Worm (Caenorhabditis elegans): ENCODE data around the gene Y55F3AR.2.

- TF ChIP-seq T22C8.4 (GFP tag; IDR thresholded peaks at IDR 0.05): no peak
- TF ChIP-seq cog-1 (tag; optimal IDR thresholded peaks at IDR 0.05): no peak
Measured at ce11 chrIV:1045683-1046082, 48.7 kb upstream of the Y55F3AR.2 start, which contains the start of gene srx-12.
